Fruit fly (Drosophila melanogaster): ENCODE measurements around the gene Fur2.

- TF ChIP-seq CG8478 (optimal IDR thresholded peaks at IDR 0.05) (no peak), CTCF (optimal IDR thresholded peaks at IDR 0.05) (no peak)
Measured at dm6 chrX:16384843-16385726, 12.2 kb downstream of the Fur2 start, which contains the start of the genes CG9992 and CG4239.
